Fruit fly (Drosophila melanogaster) whole organism, pupa: ENCODE data around the gene CG34408.

ENCODE experiments used
- CG10348 ChIP-seq: fragments of 200-800 bp; sonication (Bioruptor generic); IDR thresholded peaks from 2 replicates; pipeline ENCODE4 v1.3.6; 2022; ENCODE audit warnings: missing biosample characterization, missing genetic modification characterization
- CG12605 ChIP-seq: fragments of 200-800 bp; sonication (Bioruptor generic); IDR thresholded peaks from 2 replicates; pipeline ENCODE4 v1.3.6; 2022; ENCODE audit warnings: missing biosample characterization, missing genetic modification characterization
- CG13204 ChIP-seq: fragments of 200-800 bp; sonication (Bioruptor generic); optimal IDR thresholded peaks from 2 replicates; lab custom pipeline; 2018; ENCODE audit warnings: missing biosample characterization, mild to moderate bottlenecking, missing genetic modification characterization, moderate library complexity
- CG14655 ChIP-seq: fragments of 200-800 bp; sonication (Bioruptor generic); optimal IDR thresholded peaks from 3 replicates; lab custom pipeline; 2017; ENCODE audit warnings: mild to moderate bottlenecking, missing biosample characterization, missing genetic modification reagents, missing genetic modification characterization
- CG15710 ChIP-seq: fragments of 200-800 bp; sonication (Bioruptor generic); optimal IDR thresholded peaks from 2 replicates; lab custom pipeline; 2018; ENCODE audit warnings: missing biosample characterization, mild to moderate bottlenecking, missing genetic modification characterization, moderate library complexity
- CG17806 ChIP-seq: fragments of 200-800 bp; sonication (Bioruptor generic); optimal IDR thresholded peaks from 2 replicates; lab custom pipeline; 2018; ENCODE audit warnings: missing biosample characterization, mild to moderate bottlenecking, missing genetic modification characterization, moderate library complexity
- CG32121 ChIP-seq: fragments of 200-800 bp; sonication (Bioruptor generic); IDR thresholded peaks from 2 replicates; pipeline ENCODE4 v1.3.6; 2022; ENCODE audit warnings: missing biosample characterization, missing genetic modification characterization
- CG34367 ChIP-seq: fragments of 200-800 bp; sonication (Bioruptor generic); optimal IDR thresholded peaks from 2 replicates; lab custom pipeline; 2018; ENCODE audit warnings: missing biosample characterization, mild to moderate bottlenecking, missing genetic modification characterization
- CG4496 ChIP-seq: fragments of 200-800 bp; sonication (Bioruptor generic); IDR thresholded peaks from 3 replicates; pipeline ENCODE4 v1.3.6; 2022; ENCODE audit warnings: missing biosample characterization, missing genetic modification characterization
- CG8159 ChIP-seq: fragments of 200-800 bp; sonication (Bioruptor generic); optimal IDR thresholded peaks from 3 replicates; lab custom pipeline; 2018; ENCODE audit warnings: missing biosample characterization, mild to moderate bottlenecking, missing genetic modification characterization, moderate library complexity
- CG8301 ChIP-seq: fragments of 200-800 bp; sonication (Bioruptor generic); optimal IDR thresholded peaks from 2 replicates; lab custom pipeline; 2018; ENCODE audit warnings: missing biosample characterization, mild to moderate bottlenecking, missing genetic modification characterization
- CG9948 ChIP-seq: fragments of 200-800 bp; sonication (Bioruptor generic); optimal IDR thresholded peaks from 2 replicates; lab custom pipeline; 2018; ENCODE audit warnings: missing biosample characterization, mild to moderate bottlenecking, missing genetic modification characterization, moderate library complexity
- D1 ChIP-seq: fragments of 200-800 bp; sonication (Bioruptor generic); optimal IDR thresholded peaks from 2 replicates; lab custom pipeline; 2018; ENCODE audit warnings: missing biosample characterization, mild to moderate bottlenecking, missing genetic modification characterization, moderate library complexity
- EcR ChIP-seq: fragments of 200-800 bp; sonication (Bioruptor generic); optimal IDR thresholded peaks from 3 replicates; lab custom pipeline; 2019; ENCODE audit warnings: missing biosample characterization, missing genetic modification characterization, mild to moderate bottlenecking, moderate library complexity, missing genetic modification reagents
- Ets98B ChIP-seq: fragments of 200-800 bp; sonication (Bioruptor generic); IDR thresholded peaks from 2 replicates; pipeline ENCODE4 v1.3.6; 2022; ENCODE audit warnings: missing biosample characterization, missing genetic modification characterization
- Pif1A ChIP-seq: fragments of 200-800 bp; sonication (Bioruptor generic); optimal IDR thresholded peaks from 3 replicates; lab custom pipeline; 2016; ENCODE audit warnings: missing biosample characterization, missing genetic modification characterization
- Pif1B ChIP-seq: fragments of 200-800 bp; sonication (Bioruptor generic); optimal IDR thresholded peaks from 3 replicates; lab custom pipeline; 2016; ENCODE audit warnings: missing biosample characterization, missing genetic modification characterization
- Snoo ChIP-seq: fragments of 200-800 bp; sonication (Bioruptor generic); optimal IDR thresholded peaks from 3 replicates; lab custom pipeline; 2017; ENCODE audit warnings: missing biosample characterization, mild to moderate bottlenecking, missing genetic modification characterization, inconsistent platforms
- fd96Ca ChIP-seq: fragments of 200-800 bp; sonication (Bioruptor generic); IDR thresholded peaks from 3 replicates; pipeline ENCODE4 v1.3.6; 2022; ENCODE audit warnings: missing biosample characterization, missing genetic modification characterization
- gl ChIP-seq: fragments of 200-800 bp; sonication (Bioruptor generic); optimal IDR thresholded peaks from 2 replicates; lab custom pipeline; 2018; ENCODE audit warnings: missing biosample characterization, mild to moderate bottlenecking, missing genetic modification characterization
- rn ChIP-seq: fragments of 200-800 bp; sonication (Bioruptor generic); IDR thresholded peaks from 2 replicates; pipeline ENCODE4 v1.3.6; 2022; ENCODE audit warnings: missing biosample characterization, missing genetic modification characterization

The CG34408 gene

DNA sequence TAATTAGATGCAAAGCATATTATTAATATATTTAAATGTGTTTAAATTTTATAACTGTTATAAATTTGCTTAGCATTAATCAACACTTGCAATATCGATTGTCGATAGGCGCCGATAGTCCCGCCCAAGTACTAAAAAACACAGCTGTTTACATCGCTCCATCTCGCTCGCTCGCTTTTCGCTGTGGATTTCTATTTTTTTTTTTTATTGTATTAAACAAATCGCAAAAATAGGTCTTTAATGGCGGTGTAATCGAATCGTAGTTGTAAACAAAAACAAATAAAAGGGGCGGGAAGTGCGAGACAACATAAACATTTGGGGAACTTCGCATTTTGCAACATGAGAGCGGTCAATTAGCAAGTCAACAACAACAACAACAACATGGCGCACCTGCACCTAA is at the start of gene CG34408:
CG34408 (plus strand) TSS at position 156 of the 400 bp plus-strand sequence.
- TF ChIP-seq rn (GFP tag; lab: Robert Waterston, UW) = no peak
- no peak for TF ChIP-seq CG15710 (tag; lab: Kevin White, UChicago)
- TF ChIP-seq CG4496 = 0 out of 3 replicates have a peak, but pooled peaks have one; percentile 14

DNA sequence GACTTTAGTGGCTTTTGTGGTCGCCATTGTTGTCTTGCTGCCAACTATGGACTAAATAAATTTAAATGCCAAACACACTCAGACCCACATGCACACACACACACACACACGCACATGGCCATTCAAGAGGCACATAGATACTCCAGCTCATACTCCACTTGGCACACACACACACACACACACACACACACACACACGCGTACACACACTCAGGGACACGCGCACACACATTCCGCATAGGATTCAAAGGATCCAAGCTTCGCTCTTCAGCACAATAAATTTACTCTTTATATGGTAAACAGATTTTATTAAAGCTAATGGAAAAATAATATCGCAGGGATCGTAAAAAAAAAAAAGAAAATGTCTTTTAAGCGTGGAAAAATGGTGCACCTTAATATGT is 37.0 kb upstream of the CG34408 start:
- no peak for TF ChIP-seq CG8159

dm6 chrX:10184355-10185058 is 35.4 kb upstream of the CG34408 start:
- TF ChIP-seq Pif1A (GFP tag; lab: Kevin White, UChicago) (no peak), fd96Ca (GFP tag; lab: Robert Waterston, UW) (peak; percentile 74; the same call in 2 of the 3 replicates), CG9948 (tag; lab: Kevin White, UChicago) (no peak), CG14655 (GFP tag; lab: Kevin White, UChicago) (peak; percentile 43), Ets98B (GFP tag; lab: Robert Waterston, UW) (peak; percentile 63; the same call in 1 of the 2 replicates), CG15710 (tag; lab: Kevin White, UChicago) (peak; percentile 45), gl (tag; lab: Kevin White, UChicago) (no peak), CG12605 (0 out of 2 replicates have a peak, but pooled peaks have one; percentile 34), CG8159 (peak; percentile 52), CG4496 (peak; percentile 82), EcR (no peak), CG34367 (peak; percentile 4), Pif1B (GFP tag; lab: Kevin White, UChicago) (peak; percentile 26), CG32121 (GFP tag; lab: Robert Waterston, UW) (peak; percentile 61), CG13204 (GFP tag; lab: Kevin White, UChicago) (no peak), rn (GFP tag; lab: Robert Waterston, UW) (no peak), D1 (no peak), CG10348 (GFP tag; lab: Robert Waterston, UW) (0 out of 2 replicates have a peak, but pooled peaks have one; percentile 9), Snoo (tag; lab: Kevin White, UChicago) (no peak), CG17806 (no peak), CG8301 (peak; percentile 31)

dm6 chrX:10202595-10202994 is 17.3 kb upstream of the CG34408 start:
- TF ChIP-seq Snoo (tag; lab: Kevin White, UChicago) (no peak), D1 (no peak), gl (tag; lab: Kevin White, UChicago) (no peak), CG17806 (peak; percentile 58), Pif1A (GFP tag; lab: Kevin White, UChicago) (peak; percentile 34), CG14655 (GFP tag; lab: Kevin White, UChicago) (peak; percentile 67), CG13204 (GFP tag; lab: Kevin White, UChicago) (peak; percentile 4), Ets98B (GFP tag; lab: Robert Waterston, UW) (no peak), CG8301 (peak; percentile 59), rn (GFP tag; lab: Robert Waterston, UW) (no peak), CG15710 (tag; lab: Kevin White, UChicago) (peak; percentile 47), CG4496 (peak; percentile 56; the same call in 2 of the 3 replicates), fd96Ca (GFP tag; lab: Robert Waterston, UW) (peak; percentile 42; the same call in 1 of the 3 replicates), CG10348 (GFP tag; lab: Robert Waterston, UW) (no peak), CG34367 (peak; percentile 60), CG32121 (GFP tag; lab: Robert Waterston, UW) (no peak), CG9948 (tag; lab: Kevin White, UChicago) (peak; percentile 69), EcR (no peak), CG8159 (peak; percentile 60), CG12605 (no peak), Pif1B (GFP tag; lab: Kevin White, UChicago) (peak; percentile 37)

- no peak for TF ChIP-seq fd96Ca (GFP tag; lab: Robert Waterston, UW)
- TF ChIP-seq CG14655 (GFP tag; lab: Kevin White, UChicago) = no peak
- TF ChIP-seq gl (tag; lab: Kevin White, UChicago) = no peak
- TF ChIP-seq CG10348 (GFP tag; lab: Robert Waterston, UW) = no peak
- no peak for TF ChIP-seq CG4496
- TF ChIP-seq CG12605 = no peak
- TF ChIP-seq CG8159 = no peak
- no peak for TF ChIP-seq Pif1A (GFP tag; lab: Kevin White, UChicago)
- TF ChIP-seq CG34367 = no peak
- no peak for TF ChIP-seq CG9948 (tag; lab: Kevin White, UChicago)
- no peak for TF ChIP-seq CG32121 (GFP tag; lab: Robert Waterston, UW)
- TF ChIP-seq CG15710 (tag; lab: Kevin White, UChicago) = no peak
- no peak for TF ChIP-seq CG17806
These were observed 13.8 kb upstream of the CG34408 start for dm6 chrX:10206086-10206485.

dm6 chrX:10209556-10210164 is 10.2 kb upstream of the CG34408 start:
- peak; percentile 22 for TF ChIP-seq CG13204 (GFP tag; lab: Kevin White, UChicago)
- peak; percentile 94 for TF ChIP-seq EcR
- no peak for TF ChIP-seq Ets98B (GFP tag; lab: Robert Waterston, UW)
- TF ChIP-seq CG8159 = peak; percentile 12
